Fruit fly (Drosophila melanogaster) whole organism, embryonic: ENCODE measurements around the gene bol.

ENCODE experiments used
- Abd-B ChIP-seq: fragments of 200-800 bp; sonication (Bioruptor generic); optimal IDR thresholded peaks from 2 replicates; lab custom pipeline; 2018; ENCODE audit warnings: missing biosample characterization, mild to moderate bottlenecking, missing genetic modification characterization, moderate library complexity
- B-H2 ChIP-seq: fragments of 200-800 bp; sonication (Bioruptor generic); optimal IDR thresholded peaks from 2 replicates; lab custom pipeline; 2018; ENCODE audit warnings: missing biosample characterization, mild to moderate bottlenecking, missing genetic modification characterization
- CG11247 ChIP-seq: fragments of 200-800 bp; sonication (Bioruptor generic); IDR thresholded peaks from 2 replicates; pipeline ENCODE4 v1.3.6; 2022; ENCODE audit warnings: missing biosample characterization, missing genetic modification characterization
- CG13624 ChIP-seq: fragments of 200-800 bp; sonication (Bioruptor generic); optimal IDR thresholded peaks from 2 replicates; lab custom pipeline; 2016; ENCODE audit warnings: missing biosample characterization, missing genetic modification characterization
- CG13775 ChIP-seq: fragments of 200-800 bp; sonication (Bioruptor generic); optimal IDR thresholded peaks from 3 replicates; lab custom pipeline; 2017; ENCODE audit warnings: missing biosample characterization, mild to moderate bottlenecking, missing genetic modification characterization
- CG14441 ChIP-seq: fragments of 200-800 bp; sonication (Bioruptor generic); IDR thresholded peaks from 2 replicates; pipeline ENCODE4 v1.3.6; 2022; ENCODE audit warnings: missing biosample characterization, missing genetic modification characterization
- CG16863 ChIP-seq: fragments of 200-800 bp; sonication (Bioruptor generic); optimal IDR thresholded peaks from 3 replicates; lab custom pipeline; 2016; ENCODE audit warnings: missing biosample characterization, missing genetic modification characterization
- CG17359 ChIP-seq: fragments of 200-800 bp; sonication (Bioruptor generic); optimal IDR thresholded peaks from 3 replicates; lab custom pipeline; 2018; ENCODE audit warnings: missing biosample characterization, mild to moderate bottlenecking, missing genetic modification characterization, moderate library complexity
- CG18011 ChIP-seq: fragments of 200-800 bp; sonication (Bioruptor generic); optimal IDR thresholded peaks from 2 replicates; lab custom pipeline; 2017; ENCODE audit warnings: missing biosample characterization, missing genetic modification characterization, mild to moderate bottlenecking, moderate library complexity, missing genotype
- CG2116 ChIP-seq: fragments of 200-800 bp; sonication (Bioruptor generic); optimal IDR thresholded peaks from 3 replicates; lab custom pipeline; 2018; ENCODE audit warnings: missing biosample characterization, mild to moderate bottlenecking, missing genetic modification characterization
- CG31388 ChIP-seq: fragments of 200-800 bp; sonication (Bioruptor generic); optimal IDR thresholded peaks from 2 replicates; lab custom pipeline; 2016; ENCODE audit warnings: missing biosample characterization, missing genetic modification characterization
- CG34376 ChIP-seq: fragments of 200-800 bp; sonication (Bioruptor generic); optimal IDR thresholded peaks from 2 replicates; lab custom pipeline; 2018; ENCODE audit warnings: missing biosample characterization, mild to moderate bottlenecking, missing genetic modification characterization
- CG3995 ChIP-seq: fragments of 200-800 bp; sonication (Bioruptor generic); optimal IDR thresholded peaks from 3 replicates; lab custom pipeline; 2016; ENCODE audit warnings: missing biosample characterization, missing genetic modification characterization
- CG42726 ChIP-seq: fragments of 200-800 bp; sonication (Bioruptor generic); IDR thresholded peaks from 2 replicates; pipeline ENCODE4 v1.3.6; 2022; ENCODE audit warnings: missing biosample characterization, missing genetic modification characterization; ENCODE audit not compliant: partially characterized antibody
- CG4282 ChIP-seq: fragments of 200-800 bp; sonication (Bioruptor generic); optimal IDR thresholded peaks from 2 replicates; lab custom pipeline; 2016; ENCODE audit warnings: missing biosample characterization, missing genetic modification characterization
- CG4617 ChIP-seq: fragments of 200-800 bp; sonication (Bioruptor generic); optimal IDR thresholded peaks from 3 replicates; lab custom pipeline; 2016; ENCODE audit warnings: missing biosample characterization, missing genetic modification characterization, borderline replicate concordance
- CG7928 ChIP-seq: fragments of 200-800 bp; sonication (Bioruptor generic); optimal IDR thresholded peaks from 2 replicates; lab custom pipeline; 2017; ENCODE audit warnings: missing biosample characterization, mild to moderate bottlenecking, missing genetic modification characterization
- CG7963 ChIP-seq: fragments of 200-800 bp; sonication (Bioruptor generic); IDR thresholded peaks from 3 replicates; pipeline ENCODE4 v1.3.6; 2022; ENCODE audit warnings: missing biosample characterization, missing genetic modification characterization; ENCODE audit not compliant: partially characterized antibody
- CG8281 ChIP-seq: fragments of 200-800 bp; sonication (Bioruptor generic); optimal IDR thresholded peaks from 2 replicates; lab custom pipeline; 2018; ENCODE audit warnings: missing biosample characterization, mild to moderate bottlenecking, missing genetic modification characterization, moderate library complexity
- CG9215 ChIP-seq: fragments of 200-800 bp; sonication (Bioruptor generic); IDR thresholded peaks from 2 replicates; pipeline ENCODE4 v1.3.6; 2022; ENCODE audit warnings: missing biosample characterization, missing genetic modification characterization
- Chrac-16 ChIP-seq: fragments of 200-800 bp; sonication (Bioruptor generic); optimal IDR thresholded peaks from 3 replicates; lab custom pipeline; 2016; ENCODE audit warnings: missing biosample characterization, missing genetic modification characterization
- CoRest ChIP-seq: fragments of 200-800 bp; sonication (Bioruptor generic); optimal IDR thresholded peaks from 3 replicates; lab custom pipeline; 2018; ENCODE audit warnings: missing biosample characterization, mild to moderate bottlenecking, missing genetic modification characterization, moderate library complexity
- CrebB ChIP-seq: fragments of 200-800 bp; sonication (Bioruptor generic); optimal IDR thresholded peaks from 3 replicates; lab custom pipeline; 2018; ENCODE audit warnings: missing biosample characterization, mild to moderate bottlenecking, missing genetic modification characterization
- Dad ChIP-seq: fragments of 200-800 bp; sonication (Bioruptor generic); optimal IDR thresholded peaks from 3 replicates; lab custom pipeline; 2016; ENCODE audit warnings: missing biosample characterization, missing genetic modification characterization
- Elba2 ChIP-seq: fragments of 200-800 bp; sonication (Bioruptor generic); optimal IDR thresholded peaks from 3 replicates; lab custom pipeline; 2016; ENCODE audit warnings: missing biosample characterization, missing genetic modification characterization
- Gsc ChIP-seq: fragments of 200-800 bp; sonication (Bioruptor generic); IDR thresholded peaks from 2 replicates; pipeline ENCODE4 v1.3.6; 2022; ENCODE audit warnings: missing biosample characterization, missing genetic modification characterization
- NC2α ChIP-seq: fragments of 200-800 bp; sonication (Bioruptor generic); optimal IDR thresholded peaks from 2 replicates; lab custom pipeline; 2016; ENCODE audit warnings: missing biosample characterization, missing genetic modification characterization
- Neu2 ChIP-seq: fragments of 200-800 bp; sonication (Bioruptor generic); optimal IDR thresholded peaks from 3 replicates; lab custom pipeline; 2016; ENCODE audit warnings: missing biosample characterization, missing genetic modification characterization, borderline replicate concordance
- Nf-YA ChIP-seq: fragments of 200-800 bp; sonication (Bioruptor generic); IDR thresholded peaks from 2 replicates; pipeline ENCODE4 v1.3.6; 2022; ENCODE audit warnings: missing biosample characterization, missing genetic modification characterization
- Optix ChIP-seq: fragments of 200-800 bp; sonication (Bioruptor generic); IDR thresholded peaks from 3 replicates; pipeline ENCODE4 v1.3.6; 2022; ENCODE audit warnings: missing biosample characterization, missing genetic modification characterization
- Sox102F ChIP-seq: fragments of 200-800 bp; sonication (Bioruptor generic); optimal IDR thresholded peaks from 2 replicates; lab custom pipeline; 2018; ENCODE audit warnings: missing biosample characterization, mild to moderate bottlenecking, missing genetic modification characterization, moderate library complexity
- TFAM ChIP-seq: fragments of 200-800 bp; sonication (Bioruptor generic); optimal IDR thresholded peaks from 2 replicates; lab custom pipeline; 2017; ENCODE audit warnings: missing biosample characterization, missing genetic modification characterization, inconsistent platforms
- Tbp ChIP-seq: fragments of >200 bp; optimal IDR thresholded peaks from 2 replicates; lab custom pipeline; 2018; ENCODE audit warnings: missing biosample characterization, missing genetic modification characterization
- btn ChIP-seq: fragments of 200-800 bp; sonication (Bioruptor generic); optimal IDR thresholded peaks from 2 replicates; lab custom pipeline; 2016; ENCODE audit warnings: missing biosample characterization, missing genetic modification characterization
- dmrt99B ChIP-seq: fragments of 200-800 bp; sonication (Bioruptor generic); optimal IDR thresholded peaks from 2 replicates; lab custom pipeline; 2018; ENCODE audit warnings: missing biosample characterization, mild to moderate bottlenecking, missing genetic modification characterization, moderate library complexity
- gcm2 ChIP-seq: fragments of 200-800 bp; sonication (Bioruptor generic); optimal IDR thresholded peaks from 2 replicates; lab custom pipeline; 2016; ENCODE audit warnings: missing biosample characterization, missing genetic modification characterization
- gsb ChIP-seq: fragments of 200-800 bp; sonication (Bioruptor generic); IDR thresholded peaks from 2 replicates; pipeline ENCODE4 v1.3.6; 2022; ENCODE audit warnings: missing biosample characterization, missing genetic modification characterization
- gsb-n ChIP-seq: fragments of 200-800 bp; sonication (Bioruptor generic); optimal IDR thresholded peaks from 3 replicates; lab custom pipeline; 2018; ENCODE audit warnings: missing biosample characterization, mild to moderate bottlenecking, missing genetic modification characterization
- hbn ChIP-seq: fragments of 200-800 bp; sonication (Bioruptor generic); IDR thresholded peaks from 2 replicates; pipeline ENCODE4 v1.3.6; 2022; ENCODE audit warnings: missing biosample characterization, missing genetic modification characterization; ENCODE audit not compliant: partially characterized antibody
- kni ChIP-seq: fragments of 200-800 bp; sonication (Bioruptor generic); optimal IDR thresholded peaks from 3 replicates; lab custom pipeline; 2017; ENCODE audit warnings: mild to moderate bottlenecking, missing biosample characterization, missing genetic modification reagents, missing genetic modification characterization
- mirr ChIP-seq: fragments of 200-800 bp; sonication (Bioruptor generic); optimal IDR thresholded peaks from 3 replicates; lab custom pipeline; 2018; ENCODE audit warnings: missing biosample characterization, mild to moderate bottlenecking, missing genetic modification characterization
- nerfin-1 ChIP-seq: fragments of 200-800 bp; sonication (Bioruptor generic); optimal IDR thresholded peaks from 3 replicates; lab custom pipeline; 2019; ENCODE audit warnings: missing biosample characterization, mild to moderate bottlenecking, missing genetic modification characterization, moderate library complexity
- pros ChIP-seq: fragments of 200-800 bp; sonication (Bioruptor generic); optimal IDR thresholded peaks from 3 replicates; lab custom pipeline; 2019; ENCODE audit warnings: missing biosample characterization, mild to moderate bottlenecking, missing genetic modification characterization, moderate library complexity
- ro ChIP-seq: fragments of 200-800 bp; sonication (Bioruptor generic); IDR thresholded peaks from 2 replicates; pipeline ENCODE4 v1.3.6; 2022; ENCODE audit warnings: missing biosample characterization, missing genetic modification characterization
- run ChIP-seq: fragments of 200-800 bp; sonication (Bioruptor generic); optimal IDR thresholded peaks from 3 replicates; lab custom pipeline; 2018; ENCODE audit warnings: missing biosample characterization, mild to moderate bottlenecking, missing genetic modification characterization
- sens-2 ChIP-seq: fragments of 200-800 bp; sonication (Bioruptor generic); IDR thresholded peaks from 2 replicates; pipeline ENCODE4 v1.3.6; 2022; ENCODE audit warnings: missing biosample characterization, missing genetic modification characterization
- tio ChIP-seq: fragments of 200-800 bp; sonication (Bioruptor generic); optimal IDR thresholded peaks from 2 replicates; lab custom pipeline; 2017; ENCODE audit warnings: missing biosample characterization, missing genetic modification characterization, inconsistent platforms
- trh ChIP-seq: fragments of 200-800 bp; sonication (Bioruptor generic); optimal IDR thresholded peaks from 2 replicates; lab custom pipeline; 2016; ENCODE audit warnings: missing biosample characterization, missing genetic modification characterization
- vvl ChIP-seq: fragments of 200-800 bp; sonication (Bioruptor generic); IDR thresholded peaks from 2 replicates; pipeline ENCODE4 v1.3.6; 2022; ENCODE audit warnings: missing biosample characterization, missing genetic modification characterization

bol gene

DNA sequence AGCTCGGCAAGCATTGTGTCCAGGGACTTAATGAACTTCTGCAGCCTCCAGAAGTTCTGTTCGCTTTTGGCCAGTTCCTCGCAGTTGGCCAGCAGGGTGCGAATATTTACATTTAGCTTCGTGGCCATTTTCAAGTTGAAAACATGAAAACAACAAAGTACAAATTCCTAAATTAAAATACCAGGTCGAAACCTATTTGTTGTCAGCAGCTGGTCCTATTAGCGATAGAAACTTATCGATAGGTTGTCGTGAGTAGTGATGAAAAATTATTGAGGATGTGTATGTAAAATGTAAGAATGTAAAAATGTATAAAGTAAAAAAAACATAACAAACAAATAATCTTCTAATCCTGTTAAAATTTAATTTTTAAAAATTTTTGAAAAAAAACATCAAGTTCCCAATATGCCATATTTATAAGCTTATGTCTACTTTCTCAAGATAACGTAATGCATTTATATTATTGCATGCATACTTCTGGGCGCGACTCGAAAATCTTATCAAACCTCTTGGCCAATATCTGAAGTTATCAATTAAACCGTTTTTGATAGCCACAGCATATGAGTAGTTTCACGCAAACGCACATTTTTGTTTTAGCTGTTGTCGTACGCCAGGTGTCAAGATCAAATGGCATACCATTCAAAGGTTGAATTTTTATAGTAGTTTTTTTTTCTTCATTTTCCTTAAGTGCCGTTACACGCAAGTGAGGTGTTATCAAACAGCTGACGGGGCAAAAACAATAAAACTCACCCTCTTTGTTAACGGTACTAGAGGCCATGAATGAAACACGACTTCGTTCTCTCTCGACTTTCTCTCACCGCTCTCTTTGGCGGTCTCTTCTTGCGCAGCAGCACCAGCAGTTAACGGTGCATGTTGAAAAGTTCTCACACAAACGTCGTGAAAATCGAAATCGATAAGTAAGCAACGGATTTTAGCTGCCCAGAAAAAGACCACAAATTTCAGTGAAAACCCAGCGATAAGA, 3.1 kb upstream of the bol start, which contains the start of the genes Use1 and nwk (continued):
- TF ChIP-seq Sox102F (GFP tag; lab: Kevin White, UChicago) (no peak), ro (no peak), Neu2 (GFP tag; lab: Kevin White, UChicago) (no peak), kni (GFP tag; lab: Kevin White, UChicago) (no peak), CG7963 (GFP tag; lab: Robert Waterston, UW) (no peak), CG13775 (GFP tag; lab: Kevin White, UChicago) (no peak), CG4282 (GFP tag; lab: Kevin White, UChicago) (no peak), gsb-n (tag; lab: Kevin White, UChicago) (no peak), CG2116 (GFP tag; lab: Kevin White, UChicago) (peak; percentile 54), CG42726 (peak; percentile 19; the same call in 1 of the 2 replicates), CG34376 (GFP tag; lab: Kevin White, UChicago) (peak; percentile 58), Nf-YA (GFP tag; lab: Robert Waterston, UW) (no peak), Abd-B (GFP tag; lab: Kevin White, UChicago) (no peak), CG16863 (GFP tag; lab: Kevin White, UChicago) (no peak), TFAM (GFP tag; lab: Kevin White, UChicago) (no peak), run (tag; lab: Kevin White, UChicago) (no peak), trh (GFP tag; lab: Kevin White, UChicago) (no peak), CG7928 (GFP tag; lab: Kevin White, UChicago) (no peak), btn (GFP tag; lab: Kevin White, UChicago) (no peak), tio (GFP tag; lab: Kevin White, UChicago) (no peak), pros (GFP tag; lab: Kevin White, UChicago) (peak; percentile 73), Dad (GFP tag; lab: Kevin White, UChicago) (no peak), mirr (no peak), CG11247 (GFP tag; lab: Robert Waterston, UW) (no peak), CG8281 (tag; lab: Kevin White, UChicago) (peak; percentile 5), vvl (GFP tag; lab: Robert Waterston, UW) (peak; percentile 35; the same call in 1 of the 2 replicates), gcm2 (GFP tag; lab: Kevin White, UChicago) (no peak), CG17359 (tag; lab: Kevin White, UChicago) (no peak), Tbp (GFP tag; lab: Kevin White, UChicago) (no peak), CG18011 (GFP tag; lab: Kevin White, UChicago) (no peak), CG13624 (GFP tag; lab: Kevin White, UChicago) (no peak), CrebB (no peak), CG31388 (GFP tag; lab: Kevin White, UChicago) (no peak), Optix (GFP tag; lab: Robert Waterston, UW) (no peak), CG14441 (GFP tag; lab: Robert Waterston, UW) (no peak), nerfin-1 (tag; lab: Kevin White, UChicago) (peak; percentile 84), B-H2 (GFP tag; lab: Kevin White, UChicago) (no peak), Gsc (GFP tag; lab: Robert Waterston, UW) (no peak), CG4617 (GFP tag; lab: Kevin White, UChicago) (peak; percentile 72), Chrac-16 (GFP tag; lab: Kevin White, UChicago) (no peak), CG3995 (GFP tag; lab: Kevin White, UChicago) (no peak), hbn (peak; percentile 49; the same call in 1 of the 2 replicates), Elba2 (no peak), NC2α (GFP tag; lab: Kevin White, UChicago) (no peak), CG9215 (GFP tag; lab: Robert Waterston, UW) (no peak), gsb (GFP tag; lab: Robert Waterston, UW) (no peak), CoRest (peak; percentile 33), sens-2 (GFP tag; lab: Robert Waterston, UW) (no peak), dmrt99B (tag; lab: Kevin White, UChicago) (no peak)
